Fruit fly (Drosophila melanogaster) whole organism, prepupa: ENCODE measurements around the gene Ugt35B1.

Source experiments
- Blimp-1 ChIP-seq: fragments of 200-800 bp; sonication (Bioruptor generic); optimal IDR thresholded peaks from 3 replicates; lab custom pipeline; 2017; ENCODE audit warnings: missing biosample characterization, missing genetic modification characterization, mild to moderate bottlenecking, moderate library complexity, missing genetic modification reagents
- CG10631 ChIP-seq: fragments of 200-800 bp; sonication (Bioruptor generic); optimal IDR thresholded peaks from 2 replicates; lab custom pipeline; 2016; ENCODE audit warnings: missing biosample characterization, missing genetic modification characterization
- CG10669 ChIP-seq: fragments of 200-800 bp; sonication (Bioruptor generic); optimal IDR thresholded peaks from 3 replicates; lab custom pipeline; 2018; ENCODE audit warnings: missing biosample characterization, mild to moderate bottlenecking, missing genetic modification characterization, moderate library complexity
- CG11762 ChIP-seq: fragments of 200-800 bp; sonication (Bioruptor generic); optimal IDR thresholded peaks from 3 replicates; lab custom pipeline; 2016; ENCODE audit warnings: missing biosample characterization, missing genetic modification characterization; ENCODE audit not compliant: insufficient read depth
- CG11902 ChIP-seq: fragments of 200-800 bp; sonication (Bioruptor generic); optimal IDR thresholded peaks from 3 replicates; lab custom pipeline; 2016; ENCODE audit warnings: missing biosample characterization, missing genetic modification characterization
- CG15336 ChIP-seq: fragments of 200-800 bp; sonication (Bioruptor generic); IDR thresholded peaks from 2 replicates; pipeline ENCODE4 v1.3.6; 2022; ENCODE audit warnings: missing biosample characterization, missing genetic modification characterization
- CG1621 ChIP-seq: fragments of 200-800 bp; sonication (Bioruptor generic); optimal IDR thresholded peaks from 3 replicates; lab custom pipeline; 2018; ENCODE audit warnings: missing biosample characterization, mild to moderate bottlenecking, missing genetic modification characterization
- CG16779 ChIP-seq: fragments of 200-800 bp; sonication (Bioruptor generic); optimal IDR thresholded peaks from 3 replicates; lab custom pipeline; 2017; ENCODE audit warnings: missing biosample characterization, mild to moderate bottlenecking, missing genetic modification characterization
- CG3032 ChIP-seq: fragments of 200-800 bp; optimal IDR thresholded peaks from 2 replicates; lab custom pipeline; 2019; ENCODE audit warnings: missing biosample characterization, mild to moderate bottlenecking, missing genetic modification characterization, moderate library complexity
- CG31627 ChIP-seq: fragments of 200-800 bp; sonication (Bioruptor generic); optimal IDR thresholded peaks from 3 replicates; lab custom pipeline; 2016; ENCODE audit warnings: missing biosample characterization, missing genetic modification characterization
- CG34406 ChIP-seq: fragments of 200-800 bp; sonication (Bioruptor generic); optimal IDR thresholded peaks from 3 replicates; lab custom pipeline; 2016; ENCODE audit warnings: missing biosample characterization, missing genetic modification characterization
- CG3919 ChIP-seq: fragments of 200-800 bp; sonication (Bioruptor generic); optimal IDR thresholded peaks from 3 replicates; lab custom pipeline; 2016; ENCODE audit warnings: missing biosample characterization, missing genetic modification characterization
- CG4318 ChIP-seq: fragments of 200-800 bp; sonication (Bioruptor generic); optimal IDR thresholded peaks from 3 replicates; lab custom pipeline; 2017; ENCODE audit warnings: missing biosample characterization, mild to moderate bottlenecking, missing genetic modification characterization
- CG6163 ChIP-seq: fragments of 200-800 bp; sonication (Bioruptor generic); IDR thresholded peaks from 3 replicates; pipeline ENCODE4 v1.3.6; 2022; ENCODE audit warnings: missing biosample characterization, missing genetic modification characterization
- CG6854 ChIP-seq: fragments of 200-800 bp; sonication (Bioruptor generic); optimal IDR thresholded peaks from 2 replicates; lab custom pipeline; 2017; ENCODE audit warnings: missing biosample characterization, mild to moderate bottlenecking, missing genetic modification characterization
- CG7368 ChIP-seq: fragments of 200-800 bp; sonication (Bioruptor generic); optimal IDR thresholded peaks from 3 replicates; lab custom pipeline; 2016; ENCODE audit warnings: missing biosample characterization, missing genetic modification characterization
- CG8119 ChIP-seq: fragments of 200-800 bp; sonication (Bioruptor generic); IDR thresholded peaks from 3 replicates; pipeline ENCODE4 v1.3.6; 2022; ENCODE audit warnings: missing biosample characterization, missing genetic modification characterization
- CG8319 ChIP-seq: fragments of 200-800 bp; sonication (Bioruptor generic); optimal IDR thresholded peaks from 3 replicates; lab custom pipeline; 2016; ENCODE audit warnings: missing biosample characterization, missing genetic modification characterization
- CG8632 ChIP-seq: fragments of 200-800 bp; sonication (Bioruptor generic); optimal IDR thresholded peaks from 3 replicates; lab custom pipeline; 2016; ENCODE audit warnings: missing biosample characterization, missing genetic modification characterization
- CG9139 ChIP-seq: fragments of 200-800 bp; sonication (Bioruptor generic); optimal IDR thresholded peaks from 3 replicates; lab custom pipeline; 2017; ENCODE audit warnings: missing biosample characterization, mild to moderate bottlenecking, missing genetic modification characterization
- Eip75B ChIP-seq: fragments of 200-800 bp; sonication (Bioruptor generic); optimal IDR thresholded peaks from 3 replicates; lab custom pipeline; 2016; ENCODE audit warnings: missing biosample characterization, missing genetic modification characterization
- Eip78C ChIP-seq: fragments of 200-800 bp; sonication (Bioruptor generic); peaks from one replicate; lab custom pipeline; 2016; ENCODE audit warnings: missing biosample characterization, missing genetic modification characterization
- Eip93F ChIP-seq: fragments of 200-800 bp; sonication (Bioruptor generic); optimal IDR thresholded peaks from 2 replicates; lab custom pipeline; 2016; ENCODE audit warnings: missing biosample characterization, mild to moderate bottlenecking, missing genetic modification characterization
- Ets21C ChIP-seq: fragments of 200-800 bp; sonication (Bioruptor generic); optimal IDR thresholded peaks from 3 replicates; lab custom pipeline; 2016; ENCODE audit warnings: missing biosample characterization, missing genetic modification characterization
- Ets96B ChIP-seq: fragments of 200-800 bp; optimal IDR thresholded peaks from 2 replicates; lab custom pipeline; 2019; ENCODE audit warnings: missing biosample characterization, mild to moderate bottlenecking, missing genetic modification characterization, moderate library complexity
- Hr38 ChIP-seq: sonication (Bioruptor generic); optimal IDR thresholded peaks from 2 replicates; lab custom pipeline; 2016; ENCODE audit warnings: missing biosample characterization, missing genetic modification characterization
- Lpt ChIP-seq: fragments of 200-800 bp; sonication (Bioruptor generic); optimal IDR thresholded peaks from 3 replicates; lab custom pipeline; 2016; ENCODE audit warnings: missing biosample characterization, missing genetic modification characterization
- Met ChIP-seq: fragments of 200-800 bp; sonication (Bioruptor generic); optimal IDR thresholded peaks from 3 replicates; lab custom pipeline; 2016; ENCODE audit warnings: missing biosample characterization, missing genetic modification characterization
- OdsH ChIP-seq: fragments of 200-800 bp; sonication (Bioruptor generic); optimal IDR thresholded peaks from 3 replicates; lab custom pipeline; 2016; ENCODE audit warnings: missing biosample characterization, missing genetic modification characterization
- Smox ChIP-seq: fragments of 200-800 bp; sonication (Bioruptor generic); optimal IDR thresholded peaks from 3 replicates; lab custom pipeline; 2016; ENCODE audit warnings: missing biosample characterization, missing genetic modification characterization
- Sox102F ChIP-seq: fragments of 200-800 bp; sonication (Bioruptor generic); optimal IDR thresholded peaks from 2 replicates; lab custom pipeline; 2016; ENCODE audit warnings: missing biosample characterization, mild to moderate bottlenecking, missing genetic modification characterization
- Sox14 ChIP-seq: fragments of 200-800 bp; sonication (Bioruptor generic); optimal IDR thresholded peaks from 3 replicates; lab custom pipeline; 2016; ENCODE audit warnings: missing biosample characterization, missing genetic modification characterization
- Sox15 ChIP-seq: fragments of 200-800 bp; sonication (Bioruptor generic); optimal IDR thresholded peaks from 3 replicates; lab custom pipeline; 2016; ENCODE audit warnings: missing biosample characterization, missing genetic modification characterization
- achi ChIP-seq: fragments of 200-800 bp; sonication (Bioruptor generic); optimal IDR thresholded peaks from 3 replicates; lab custom pipeline; 2016; ENCODE audit warnings: missing biosample characterization, missing genetic modification characterization
- acj6 ChIP-seq: fragments of 200-800 bp; sonication (Bioruptor generic); optimal IDR thresholded peaks from 3 replicates; lab custom pipeline; 2016; ENCODE audit warnings: missing biosample characterization, missing genetic modification characterization
- cyc ChIP-seq: fragments of 200-800 bp; sonication (Bioruptor generic); optimal IDR thresholded peaks from 3 replicates; lab custom pipeline; 2016; ENCODE audit warnings: missing biosample characterization, missing genetic modification characterization
- eg ChIP-seq: fragments of 200-800 bp; sonication (Bioruptor generic); IDR thresholded peaks from 3 replicates; pipeline ENCODE4 v1.3.6; 2022; ENCODE audit warnings: missing biosample characterization, missing genetic modification characterization
- esn ChIP-seq: fragments of 200-800 bp; sonication (Bioruptor generic); optimal IDR thresholded peaks from 2 replicates; lab custom pipeline; 2016; ENCODE audit warnings: missing biosample characterization, mild to moderate bottlenecking, missing genetic modification characterization, moderate library complexity
- fd59A ChIP-seq: fragments of 200-800 bp; sonication (Bioruptor generic); optimal IDR thresholded peaks from 2 replicates; lab custom pipeline; 2017; ENCODE audit warnings: missing biosample characterization, mild to moderate bottlenecking, missing genetic modification characterization, missing genetic modification reagents
- fd85E ChIP-seq: fragments of 200-800 bp; sonication (Bioruptor generic); optimal IDR thresholded peaks from 3 replicates; lab custom pipeline; 2016; ENCODE audit warnings: missing biosample characterization, missing genetic modification characterization
- fkh ChIP-seq: fragments of 200-800 bp; sonication (Bioruptor generic); optimal IDR thresholded peaks from 3 replicates; lab custom pipeline; 2017; ENCODE audit warnings: missing biosample characterization, mild to moderate bottlenecking, missing genetic modification characterization, moderate library complexity
- pdm3 ChIP-seq: fragments of 200-800 bp; sonication (Bioruptor generic); optimal IDR thresholded peaks from 3 replicates; lab custom pipeline; 2016; ENCODE audit warnings: missing biosample characterization, missing genetic modification characterization
- salr ChIP-seq, 2 experiments: fragments of 200-800 bp; sonication (Bioruptor generic); optimal IDR thresholded peaks; 3 replicates each; lab custom pipeline; 2016 to 2018; ENCODE audit warnings: missing biosample characterization in 2 of 2, missing genetic modification characterization in 2 of 2, mild to moderate bottlenecking in 1 of 2
- spab ChIP-seq: fragments of 200-800 bp; sonication (Bioruptor generic); optimal IDR thresholded peaks from 2 replicates; lab custom pipeline; 2017; ENCODE audit warnings: missing biosample characterization, mild to moderate bottlenecking, missing genetic modification characterization, missing genetic modification reagents
- ss ChIP-seq, 2 experiments: fragments of 200-800 bp; sonication (Bioruptor generic); optimal IDR thresholded peaks; 2 replicates in 1 of 2; 3 replicates in 1 of 2; lab custom pipeline; 2017 to 2018; ENCODE audit warnings: mild to moderate bottlenecking in 2 of 2, missing biosample characterization in 2 of 2, missing genetic modification characterization in 2 of 2, moderate library complexity in 1 of 2
- svp ChIP-seq: fragments of 200-800 bp; sonication (Bioruptor generic); peaks from one replicate; lab custom pipeline; 2016; ENCODE audit warnings: missing biosample characterization, missing genetic modification characterization
- topi ChIP-seq: fragments of 200-800 bp; sonication (Bioruptor generic); optimal IDR thresholded peaks from 3 replicates; lab custom pipeline; 2016; ENCODE audit warnings: missing biosample characterization, missing genetic modification characterization
- vri ChIP-seq: fragments of 200-800 bp; sonication (Bioruptor generic); optimal IDR thresholded peaks from 3 replicates; lab custom pipeline; 2016; ENCODE audit warnings: missing biosample characterization, mild to moderate bottlenecking, missing genetic modification characterization

Ugt35B1 gene

DNA sequence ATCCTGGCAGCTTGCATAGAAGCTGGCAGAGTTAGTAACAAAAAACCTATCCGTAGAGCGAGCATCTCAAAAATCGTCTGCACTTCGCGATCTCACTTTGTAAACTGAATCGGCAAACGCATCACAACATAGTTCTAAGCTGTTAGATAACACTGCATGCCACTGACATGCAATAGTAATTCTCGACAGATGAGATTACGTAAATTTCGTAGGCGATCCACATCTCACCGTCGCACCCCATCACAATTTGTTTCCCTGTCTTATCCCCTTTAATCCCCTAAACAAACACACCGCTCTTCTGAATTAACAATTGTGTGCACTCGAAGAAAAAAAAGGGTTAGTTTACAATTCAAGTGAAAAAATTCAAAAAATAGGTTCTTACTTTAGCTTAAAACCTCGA lies at the start of gene Ugt35B1:
Ugt35B1 (minus strand) TSS at position 101 of the 400 bp plus-strand sequence.
- TF ChIP-seq Blimp-1, result no peak
- no peak for TF ChIP-seq pdm3 (GFP tag; lab: Kevin White, UChicago)
- TF ChIP-seq Ets96B, result no peak
- TF ChIP-seq CG6163 (GFP tag; lab: Robert Waterston, UW), result no peak
- no peak for TF ChIP-seq acj6 (GFP tag; lab: Kevin White, UChicago)
- no peak for TF ChIP-seq CG4318 (GFP tag; lab: Kevin White, UChicago)
- TF ChIP-seq Lpt (GFP tag; lab: Kevin White, UChicago), result no peak
- TF ChIP-seq CG15336 (GFP tag; lab: Robert Waterston, UW), result no peak
- no peak for TF ChIP-seq CG3032 (tag; lab: Kevin White, UChicago)
- TF ChIP-seq Eip75B (GFP tag; lab: Kevin White, UChicago), result no peak
- TF ChIP-seq CG8319 (GFP tag; lab: Kevin White, UChicago), result no peak
- TF ChIP-seq CG10669 (GFP tag; lab: Kevin White, UChicago), result no peak
- no peak for TF ChIP-seq CG7368 (GFP tag; lab: Kevin White, UChicago)
- TF ChIP-seq Sox15, result no peak
- TF ChIP-seq CG9139 (GFP tag; lab: Kevin White, UChicago), result no peak
- no peak for TF ChIP-seq fd59A (GFP tag; lab: Kevin White, UChicago)
- no peak for TF ChIP-seq topi (GFP tag; lab: Kevin White, UChicago)
- TF ChIP-seq spab (GFP tag; lab: Kevin White, UChicago), result no peak
- TF ChIP-seq CG10631, result no peak
- TF ChIP-seq achi (GFP tag; lab: Kevin White, UChicago), result no peak

DNA sequence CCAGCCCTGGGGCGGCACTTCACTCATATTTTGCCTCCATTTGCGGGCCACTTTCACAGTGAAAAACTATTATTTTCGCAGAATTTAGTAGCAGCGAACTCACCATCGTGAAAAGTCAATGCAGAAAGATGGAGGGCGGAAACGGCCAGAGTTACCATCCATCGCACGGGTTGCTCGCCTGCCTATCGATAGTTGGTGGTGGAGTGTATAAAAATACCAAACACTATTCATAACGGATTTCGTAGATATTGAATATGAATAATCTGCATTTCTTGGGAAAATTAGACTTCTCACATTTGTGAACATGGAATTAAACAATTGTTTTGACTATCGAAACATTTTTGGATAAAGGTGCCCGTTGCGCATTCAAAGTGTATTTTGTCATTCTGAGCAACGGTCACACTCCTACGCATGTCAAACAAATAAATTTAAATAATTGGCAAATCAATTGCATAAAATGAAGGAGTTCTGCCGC lies 46.1 kb upstream of the Ugt35B1 start, which contains the start of the genes RpS25 and CG4820:
RpS25 (minus strand) TSS at position 132 of the 475 bp plus-strand sequence.
CG4820 (plus strand) TSS at position 380 of the 475 bp plus-strand sequence.
- peak; percentile 92 for TF ChIP-seq CG3919 (GFP tag; lab: Kevin White, UChicago)
- 0 out of 3 replicates have a peak, but pooled peaks have one; percentile 42 for TF ChIP-seq CG8119 (GFP tag; lab: Robert Waterston, UW)
- no peak for TF ChIP-seq svp (GFP tag; lab: Kevin White, UChicago)
- peak; percentile 85 for TF ChIP-seq CG31627 (GFP tag; lab: Kevin White, UChicago)
- TF ChIP-seq fd85E, result peak; percentile 84
- TF ChIP-seq CG8319 (GFP tag; lab: Kevin White, UChicago), result peak; percentile 78
- peak; percentile 67 for TF ChIP-seq Blimp-1
- TF ChIP-seq CG6163 (GFP tag; lab: Robert Waterston, UW), result peak; percentile 77; the same call in 2 of the 3 replicates
- peak; percentile 85 for TF ChIP-seq OdsH (GFP tag; lab: Kevin White, UChicago)
- peak; percentile 64 for TF ChIP-seq Ets21C (GFP tag; lab: Kevin White, UChicago)
- TF ChIP-seq CG6854, result peak; percentile 97
- TF ChIP-seq fd59A (GFP tag; lab: Kevin White, UChicago), result peak; percentile 57
- TF ChIP-seq Eip78C (GFP tag; lab: Kevin White, UChicago), result peak; percentile 96
- peak; percentile 72 for TF ChIP-seq CG3032 (tag; lab: Kevin White, UChicago)
- peak; percentile 75 for TF ChIP-seq CG9139 (GFP tag; lab: Kevin White, UChicago)
- TF ChIP-seq cyc (GFP tag; lab: Kevin White, UChicago), result peak; percentile 88
- peak; percentile 89 for TF ChIP-seq Sox102F (GFP tag; lab: Kevin White, UChicago)
- peak in 1 of 2 experiments; percentile 84 for TF ChIP-seq salr (GFP tag; optimal IDR thresholded peaks at IDR 0.05; lab: Kevin White, UChicago)
- TF ChIP-seq CG11762, result peak; percentile 60
- peak; percentile 86 for TF ChIP-seq topi (GFP tag; lab: Kevin White, UChicago)
- TF ChIP-seq Hr38 (GFP tag; lab: Kevin White, UChicago), result no peak
- TF ChIP-seq Eip93F (GFP tag; lab: Kevin White, UChicago), result no peak
- TF ChIP-seq Smox (GFP tag; lab: Kevin White, UChicago), result peak; percentile 74
- TF ChIP-seq Sox15, result peak; percentile 47
- TF ChIP-seq Eip75B (GFP tag; lab: Kevin White, UChicago), result peak; percentile 85
- TF ChIP-seq esn, result peak; percentile 90
- TF ChIP-seq Lpt (GFP tag; lab: Kevin White, UChicago), result peak; percentile 17
- TF ChIP-seq fkh (GFP tag; lab: Kevin White, UChicago), result peak; percentile 94
- TF ChIP-seq CG8632 (GFP tag; lab: Kevin White, UChicago), result peak; percentile 73
- peak; percentile 83 for TF ChIP-seq Sox14 (GFP tag; lab: Kevin White, UChicago)
- peak; percentile 89 for TF ChIP-seq Met
- peak; percentile 53 for TF ChIP-seq CG11902
- TF ChIP-seq CG10631, result no peak
- peak; percentile 79 for TF ChIP-seq CG1621 (tag; lab: Kevin White, UChicago)
- TF ChIP-seq ss (GFP tag; optimal IDR thresholded peaks at IDR 0.05; lab: Kevin White, UChicago), result peak; percentile 71 to 86
- peak; percentile 71 for TF ChIP-seq CG16779
- peak; percentile 87 for TF ChIP-seq vri (GFP tag; lab: Kevin White, UChicago)
- TF ChIP-seq eg (GFP tag; lab: Robert Waterston, UW), result peak; percentile 82
- peak; percentile 82 for TF ChIP-seq CG34406 (GFP tag; lab: Kevin White, UChicago)
